Fruit fly (Drosophila melanogaster): ENCODE measurements around the gene Hmu.
A peak's percentile ranks its signal among the peaks of the same experiment; 100 is the strongest.

Gene Hmu

dm6 chr3R:27273118-27274062 lies 15.2 kb upstream of the Hmu start, which contains the start of gene CG5934 (continued):
- TF ChIP-seq grau (tag; optimal IDR thresholded peaks at IDR 0.05) (peak; percentile 10), CG3838 (GFP tag; optimal IDR thresholded peaks at IDR 0.05) (no peak), lov (optimal IDR thresholded peaks at IDR 0.05) (no peak), lov (GFP tag; IDR thresholded peaks at IDR 0.05) (no peak), Chrac-16 (GFP tag; optimal IDR thresholded peaks at IDR 0.05) (peak; percentile 2), CG2129 (GFP tag; IDR thresholded peaks at IDR 0.05; ENCODE audit: partially characterized antibody) (no peak), dimm (GFP tag; IDR thresholded peaks at IDR 0.05) (no peak), CG18476 (GFP tag; optimal IDR thresholded peaks at IDR 0.05) (peak; percentile 12), Sin3A (optimal IDR thresholded peaks at IDR 0.05) (peak; percentile 33), CG15073 (GFP tag; optimal IDR thresholded peaks at IDR 0.05) (no peak), CG4282 (GFP tag; optimal IDR thresholded peaks at IDR 0.05) (peak; percentile 25), Lim3 (GFP tag; IDR thresholded peaks at IDR 0.05) (no peak), CG14050 (GFP tag; IDR thresholded peaks at IDR 0.05) (no peak), CG8089 (GFP tag; optimal IDR thresholded peaks at IDR 0.05) (peak; percentile 9), TFAM (GFP tag; optimal IDR thresholded peaks at IDR 0.05) (no peak), Dek (tag; optimal IDR thresholded peaks at IDR 0.05) (peak; percentile 43), az2 (GFP tag; optimal IDR thresholded peaks at IDR 0.05) (no peak), pb (GFP tag; optimal IDR thresholded peaks at IDR 0.05) (no peak), Camta (GFP tag; optimal IDR thresholded peaks at IDR 0.05) (no peak), dmrt99B (tag; optimal IDR thresholded peaks at IDR 0.05) (no peak), seq (GFP tag; IDR thresholded peaks at IDR 0.05) (no peak), CG8765 (GFP tag; IDR thresholded peaks at IDR 0.05) (no peak), CG17568 (GFP tag; optimal IDR thresholded peaks at IDR 0.05) (no peak), h (optimal IDR thresholded peaks at IDR 0.05) (no peak), toy (GFP tag; IDR thresholded peaks at IDR 0.05) (no peak), CG15601 (tag; optimal IDR thresholded peaks at IDR 0.05) (no peak), cwo (GFP tag; optimal IDR thresholded peaks at IDR 0.05) (no peak), CG9727 (GFP tag; optimal IDR thresholded peaks at IDR 0.05) (peak; percentile 26), psq (GFP tag; optimal IDR thresholded peaks at IDR 0.05) (no peak), CG16815 (GFP tag; optimal IDR thresholded peaks at IDR 0.05) (no peak), onecut (GFP tag; IDR thresholded peaks at IDR 0.05) (no peak), slp2 (GFP tag; optimal IDR thresholded peaks at IDR 0.05) (peak; percentile 33), mirr (GFP tag; optimal IDR thresholded peaks at IDR 0.05) (no peak), CG10274 (GFP tag; optimal IDR thresholded peaks at IDR 0.05) (no peak), Aef1 (GFP tag; IDR thresholded peaks at IDR 0.05) (peak; percentile 27; the same call in 1 of the 3 replicates), Hr39 (optimal IDR thresholded peaks at IDR 0.05) (no peak), CG7745 (tag; optimal IDR thresholded peaks at IDR 0.05) (no peak), row (GFP tag; IDR thresholded peaks at IDR 0.05) (0 out of 3 replicates have a peak, but pooled peaks have one; percentile 9), CG4424 (GFP tag; optimal IDR thresholded peaks at IDR 0.05) (no peak), Hr3 (GFP tag; optimal IDR thresholded peaks at IDR 0.05) (peak; percentile 22), CG7786 (GFP tag; optimal IDR thresholded peaks at IDR 0.05) (peak; percentile 50), CG15269 (tag; optimal IDR thresholded peaks at IDR 0.05) (no peak), CTCF (GFP tag; optimal IDR thresholded peaks at IDR 0.05) (peak; percentile 53), CG4404 (GFP tag; IDR thresholded peaks at IDR 0.05) (no peak), CG13123 (GFP tag; optimal IDR thresholded peaks at IDR 0.05) (no peak), Hey (tag; optimal IDR thresholded peaks at IDR 0.05) (no peak), zen2 (GFP tag; IDR thresholded peaks at IDR 0.05; ENCODE audit: partially characterized antibody) (no peak), shn (GFP tag; optimal IDR thresholded peaks at IDR 0.05) (peak; percentile 39), CG5245 (GFP tag; optimal IDR thresholded peaks at IDR 0.05) (no peak), CG18764 (GFP tag; optimal IDR thresholded peaks at IDR 0.05) (no peak), Vsx1 (GFP tag; optimal IDR thresholded peaks at IDR 0.05) (no peak), stc (GFP tag; IDR thresholded peaks at IDR 0.05) (no peak)

All from whole organism, embryonic.